Worm (Caenorhabditis elegans) whole organism, late embryonic: ENCODE results near the gene aco-2.

Source experiments
- C08G9.2 ChIP-seq: sonication (generic microtip); optimal IDR thresholded peaks from 2 replicates; lab custom pipeline; 2016; ENCODE audit warnings: mild to moderate bottlenecking, missing genetic modification characterization, moderate library complexity, missing compliant biosample characterization
- K09A11.1 ChIP-seq: sonication (generic microtip); optimal IDR thresholded peaks from 2 replicates; lab custom pipeline; 2017; ENCODE audit warnings: antibody characterized with exemption, mild to moderate bottlenecking, missing genetic modification characterization, missing compliant biosample characterization; ENCODE audit not compliant: insufficient read depth
- T23F11.4 ChIP-seq: fragments of 200-800 bp; sonication (Bioruptor generic); optimal IDR thresholded peaks from 2 replicates; lab custom pipeline; 2018; ENCODE audit warnings: mild to moderate bottlenecking, missing genetic modification characterization, missing compliant biosample characterization
- ama-1 ChIP-seq: fragments of 150-350 bp; optimal IDR thresholded peaks from 2 replicates; lab custom pipeline; 2014
- ceh-18 ChIP-seq: sonication (generic microtip); optimal IDR thresholded peaks from 2 replicates; lab custom pipeline; 2016; ENCODE audit warnings: missing genetic modification characterization, missing compliant biosample characterization
- ceh-19 ChIP-seq: fragments of 200-800 bp; sonication (Bioruptor generic); optimal IDR thresholded peaks from 2 replicates; lab custom pipeline; 2018; ENCODE audit warnings: mild to moderate bottlenecking, missing genetic modification characterization, missing compliant biosample characterization
- ceh-2 ChIP-seq: sonication (generic microtip); optimal IDR thresholded peaks from 2 replicates; lab custom pipeline; 2016; ENCODE audit warnings: missing genotype, missing genetic modification characterization, missing compliant biosample characterization
- ceh-24 ChIP-seq: sonication (generic microtip); optimal IDR thresholded peaks from 2 replicates; lab custom pipeline; 2016; ENCODE audit warnings: mild to moderate bottlenecking, missing genetic modification characterization, missing compliant biosample characterization
- ceh-31 ChIP-seq: sonication (generic microtip); optimal IDR thresholded peaks from 2 replicates; lab custom pipeline; 2016; ENCODE audit warnings: missing genetic modification characterization, missing compliant biosample characterization
- ceh-34 ChIP-seq: sonication (generic microtip); optimal IDR thresholded peaks from 2 replicates; lab custom pipeline; 2016; ENCODE audit warnings: mild to moderate bottlenecking, missing genetic modification characterization, missing compliant biosample characterization
- ceh-45 ChIP-seq: fragments of 200-800 bp; sonication (Bioruptor generic); IDR thresholded peaks from 2 replicates; pipeline ENCODE4 v1.3.6; 2022; ENCODE audit warnings: missing genetic modification reagents, missing genetic modification characterization, missing compliant biosample characterization
- ceh-48 ChIP-seq: sonication (generic microtip); optimal IDR thresholded peaks from 2 replicates; lab custom pipeline; 2016; ENCODE audit warnings: missing genetic modification characterization, inconsistent platforms, missing compliant biosample characterization
- ceh-6 ChIP-seq: fragments of 200-800 bp; sonication (Bioruptor generic); optimal IDR thresholded peaks from 2 replicates; lab custom pipeline; 2018; ENCODE audit warnings: mild to moderate bottlenecking, missing genetic modification characterization, missing compliant biosample characterization
- ceh-9 ChIP-seq: sonication (generic microtip); optimal IDR thresholded peaks from 2 replicates; lab custom pipeline; 2016; ENCODE audit warnings: mild to moderate bottlenecking, missing genetic modification characterization, inconsistent platforms, missing compliant biosample characterization
- che-1 ChIP-seq: sonication (generic microtip); optimal IDR thresholded peaks from 2 replicates; lab custom pipeline; 2016; ENCODE audit warnings: mild to moderate bottlenecking, missing genetic modification characterization, missing compliant biosample characterization
- dmd-4 ChIP-seq: sonication (generic microtip); optimal IDR thresholded peaks from 2 replicates; lab custom pipeline; 2016; ENCODE audit warnings: borderline replicate concordance, missing genetic modification characterization, missing compliant biosample characterization
- dve-1 ChIP-seq: sonication (generic microtip); optimal IDR thresholded peaks from 2 replicates; lab custom pipeline; 2017; ENCODE audit warnings: antibody characterized with exemption, mild to moderate bottlenecking, missing genetic modification characterization, missing compliant biosample characterization
- elt-2 ChIP-seq: sonication (generic microtip); optimal IDR thresholded peaks from 2 replicates; lab custom pipeline; 2016; ENCODE audit warnings: missing genetic modification reagents, missing genetic modification characterization, missing compliant biosample characterization
- ets-4 ChIP-seq: sonication (generic microtip); optimal IDR thresholded peaks from 2 replicates; lab custom pipeline; 2016; ENCODE audit warnings: missing genetic modification characterization, missing compliant biosample characterization
- fax-1 ChIP-seq: sonication (generic microtip); optimal IDR thresholded peaks from 2 replicates; lab custom pipeline; 2016; ENCODE audit warnings: missing genotype, missing genetic modification characterization, missing compliant biosample characterization
- gmeb-2 ChIP-seq: sonication (generic microtip); optimal IDR thresholded peaks from 2 replicates; lab custom pipeline; 2016; ENCODE audit warnings: missing genetic modification characterization, inconsistent platforms, missing compliant biosample characterization
- hlh-13 ChIP-seq: fragments of 200-800 bp; sonication (Bioruptor generic); optimal IDR thresholded peaks from 2 replicates; lab custom pipeline; 2018; ENCODE audit warnings: mild to moderate bottlenecking, missing genetic modification characterization, missing compliant biosample characterization
- hlh-6 ChIP-seq: sonication (generic microtip); optimal IDR thresholded peaks from 2 replicates; lab custom pipeline; 2016; ENCODE audit warnings: missing genotype, missing genetic modification characterization, missing compliant biosample characterization
- mec-3 ChIP-seq: sonication (generic microtip); optimal IDR thresholded peaks from 2 replicates; lab custom pipeline; 2016; ENCODE audit warnings: borderline replicate concordance, missing genetic modification characterization, missing compliant biosample characterization
- nfya-1 ChIP-seq: sonication (generic microtip); optimal IDR thresholded peaks from 2 replicates; lab custom pipeline; 2017; ENCODE audit warnings: missing genetic modification characterization, mild to moderate bottlenecking, missing compliant biosample characterization, antibody characterized with exemption, moderate library complexity
- npax-4 ChIP-seq: sonication (generic microtip); optimal IDR thresholded peaks from 2 replicates; lab custom pipeline; 2016; ENCODE audit warnings: missing genetic modification characterization, missing compliant biosample characterization
- pax-1 ChIP-seq: fragments of 150-350 bp; optimal IDR thresholded peaks from 2 replicates; lab custom pipeline; 2014; ENCODE audit warnings: missing biosample characterization, missing genetic modification characterization
- pha-2 ChIP-seq: sonication (generic microtip); optimal IDR thresholded peaks from 2 replicates; lab custom pipeline; 2017; ENCODE audit warnings: mild to moderate bottlenecking, missing genetic modification characterization, missing compliant biosample characterization
- pha-4 ChIP-seq: fragments of 150-350 bp; optimal IDR thresholded peaks from 2 replicates; lab custom pipeline; 2018; ENCODE audit warnings: missing biosample characterization, missing genetic modification reagents, missing genetic modification characterization
- pros-1 ChIP-seq: fragments of 150-350 bp; optimal IDR thresholded peaks from 2 replicates; lab custom pipeline; 2014; ENCODE audit warnings: missing biosample characterization, missing genetic modification reagents, missing genetic modification characterization
- ref-2 ChIP-seq: sonication (generic microtip); optimal IDR thresholded peaks from 2 replicates; lab custom pipeline; 2016; ENCODE audit warnings: missing genetic modification characterization, missing compliant biosample characterization
- sdc-2 ChIP-seq: sonication (generic microtip); optimal IDR thresholded peaks from 2 replicates; lab custom pipeline; 2016; ENCODE audit warnings: missing genotype, missing genetic modification characterization, missing compliant biosample characterization
- syd-9 ChIP-seq: sonication (generic microtip); optimal IDR thresholded peaks from 2 replicates; lab custom pipeline; 2016; ENCODE audit warnings: mild to moderate bottlenecking, missing genetic modification characterization, moderate library complexity, missing compliant biosample characterization
- tbx-7 ChIP-seq: sonication (generic microtip); optimal IDR thresholded peaks from 2 replicates; lab custom pipeline; 2016; ENCODE audit warnings: missing genotype, missing genetic modification characterization, missing compliant biosample characterization
- unc-55 ChIP-seq: sonication (generic microtip); optimal IDR thresholded peaks from 2 replicates; lab custom pipeline; 2017; ENCODE audit warnings: missing biosample characterization, missing genetic modification reagents, missing genetic modification characterization
- zip-5 ChIP-seq: sonication (generic microtip); optimal IDR thresholded peaks from 2 replicates; lab custom pipeline; 2016; ENCODE audit warnings: missing genetic modification characterization, missing compliant biosample characterization

Gene aco-2

ce11 chrIII:7972687-7973086 lies 830 bp upstream of the aco-2 start:
- no peak for TF ChIP-seq pros-1 (tag; lab: Kevin White, UChicago)
- no peak for TF ChIP-seq ama-1
- no peak for TF ChIP-seq mec-3 (tag; lab: Kevin White, UChicago)
- TF ChIP-seq pax-1 = no peak
- TF ChIP-seq unc-55 (GFP tag; lab: Kevin White, UChicago) = no peak
- no peak for TF ChIP-seq hlh-13 (GFP tag; lab: Kevin White, UChicago)

ce11 chrIII:7973968-7974607 lies 571 bp downstream of the aco-2 start:
- TF ChIP-seq pax-1 = no peak
- no peak for TF ChIP-seq ceh-2
- TF ChIP-seq, all 69 proteins: peak for 0

- TF ChIP-seq fax-1 (tag; lab: Kevin White, UChicago) = no peak
- TF ChIP-seq ceh-48 (tag; lab: Kevin White, UChicago) = no peak
- no peak for TF ChIP-seq ref-2
- no peak for TF ChIP-seq tbx-7 (tag; lab: Kevin White, UChicago)
- no peak for TF ChIP-seq T23F11.4 (GFP tag; lab: Kevin White, UChicago)
- no peak for TF ChIP-seq pha-4 (tag; lab: Kevin White, UChicago)
- TF ChIP-seq sdc-2 (tag; lab: Kevin White, UChicago) = no peak
- TF ChIP-seq dmd-4 (tag; lab: Kevin White, UChicago) = no peak
- no peak for TF ChIP-seq gmeb-2 (tag; lab: Kevin White, UChicago)
- TF ChIP-seq ceh-6 (GFP tag; lab: Kevin White, UChicago) = no peak
- no peak for TF ChIP-seq elt-2 (tag; lab: Kevin White, UChicago)
- no peak for TF ChIP-seq ceh-18 (tag; lab: Kevin White, UChicago)
- TF ChIP-seq dve-1 (tag; lab: Kevin White, UChicago) = no peak
- TF ChIP-seq unc-55 (GFP tag; lab: Kevin White, UChicago) = no peak
- no peak for TF ChIP-seq pha-2 (tag; lab: Kevin White, UChicago)
- TF ChIP-seq C08G9.2 = no peak
Measured at ce11 chrIII:7977224-7977623, 3.7 kb downstream of the aco-2 start.

- TF ChIP-seq ceh-18 (tag; lab: Kevin White, UChicago) (no peak), npax-4 (tag; lab: Kevin White, UChicago) (no peak), ceh-45 (GFP tag; lab: Robert Waterston, UW) (no peak), ceh-34 (tag; lab: Kevin White, UChicago) (no peak), ceh-19 (no peak), ceh-31 (tag; lab: Kevin White, UChicago) (no peak), K09A11.1 (no peak), ceh-24 (tag; lab: Kevin White, UChicago) (no peak), syd-9 (tag; lab: Kevin White, UChicago) (no peak), hlh-6 (tag; lab: Kevin White, UChicago) (no peak), ref-2 (no peak), che-1 (tag; lab: Kevin White, UChicago) (no peak), nfya-1 (tag; lab: Kevin White, UChicago) (no peak), ceh-9 (no peak)
Measured at ce11 chrIII:7977777-7978176, 4.3 kb downstream of the aco-2 start, which contains the start of gene C06G4.4. C06G4.4 (minus strand) TSS chrIII:7977812.

- TF ChIP-seq zip-5 (tag; lab: Kevin White, UChicago) (no peak), ceh-2 (no peak), tbx-7 (tag; lab: Kevin White, UChicago) (no peak), sdc-2 (tag; lab: Kevin White, UChicago) (no peak), ets-4 (tag; lab: Kevin White, UChicago) (no peak), dmd-4 (tag; lab: Kevin White, UChicago) (no peak), pha-4 (tag; lab: Kevin White, UChicago) (no peak)
Measured at ce11 chrIII:7978289-7978688, 4.8 kb downstream of the aco-2 start.
